Worm (Caenorhabditis elegans): ENCODE results near the gene F54B11.9.

- no peak for TF ChIP-seq aly-1 (tag; optimal IDR thresholded peaks at IDR 0.05)
- TF ChIP-seq ets-7 (tag; optimal IDR thresholded peaks at IDR 0.05) = no peak
- no peak for TF ChIP-seq ama-1 (optimal IDR thresholded peaks at IDR 0.05)
- TF ChIP-seq ceh-13 (GFP tag; optimal IDR thresholded peaks at IDR 0.05) = no peak
- TF ChIP-seq pes-1 (GFP tag; IDR thresholded peaks at IDR 0.05) = no peak
- TF ChIP-seq B0310.2 (tag; optimal IDR thresholded peaks at IDR 0.05) = no peak
- TF ChIP-seq hmg-4 (GFP tag; optimal IDR thresholded peaks at IDR 0.05) = no peak
- TF ChIP-seq tbx-11 (GFP tag; IDR thresholded peaks at IDR 0.05) = no peak
- no peak for TF ChIP-seq flt-1 (GFP tag; IDR thresholded peaks at IDR 0.05)
Observed at ce11 chrX:13633032-13633431, 27.7 kb downstream of the F54B11.9 start.
